Worm (Caenorhabditis elegans): ENCODE data around the gene F38E1.10.

ce11 chrV:8403152-8403551, 27.8 kb upstream of the F38E1.10 start:
- TF ChIP-seq sem-2 (GFP tag; optimal IDR thresholded peaks at IDR 0.05) (no peak), elt-1 (tag; optimal IDR thresholded peaks at IDR 0.05; ENCODE audit: borderline replicate concordance, insufficient read depth) (no peak), unc-62 (GFP tag; optimal IDR thresholded peaks at IDR 0.05) (no peak), nhr-12 (tag; optimal IDR thresholded peaks at IDR 0.05) (no peak), bed-3 (GFP tag; optimal IDR thresholded peaks at IDR 0.05) (no peak), nhr-76 (tag; optimal IDR thresholded peaks at IDR 0.05) (no peak), nhr-237 (tag; optimal IDR thresholded peaks at IDR 0.05) (no peak)
